Worm (Caenorhabditis elegans): ENCODE measurements around the gene F08G2.4.

ce11 chrII:13834380-13835194 lies 4.2 kb downstream of the F08G2.4 start:
- TF ChIP-seq ama-1 (optimal IDR thresholded peaks at IDR 0.05) (no peak), scrt-1 (GFP tag; IDR thresholded peaks at IDR 0.05) (peak; percentile 84), ceh-13 (GFP tag; optimal IDR thresholded peaks at IDR 0.05) (peak; percentile 60), pes-1 (GFP tag; IDR thresholded peaks at IDR 0.05) (peak; percentile 88), ets-7 (tag; optimal IDR thresholded peaks at IDR 0.05) (peak; percentile 53), sea-1 (GFP tag; conservative IDR thresholded peaks at IDR 0.05) (peak; percentile 89), tra-4 (tag; optimal IDR thresholded peaks at IDR 0.05) (no peak)

All from whole organism, early embryonic.